Worm (Caenorhabditis elegans): ENCODE data around the gene BE10.1.

- no peak for TF ChIP-seq unc-62 (GFP tag; optimal IDR thresholded peaks at IDR 0.05)
- TF ChIP-seq let-607 (tag; optimal IDR thresholded peaks at IDR 0.05), result no peak
- no peak for TF ChIP-seq pha-4 (tag; optimal IDR thresholded peaks at IDR 0.05)
These were observed at the start of gene BE10.1 for ce11 chrIII:12789420-12789819.
